Worm (Caenorhabditis elegans): ENCODE data around the gene inpp-5K.

The inpp-5K gene

ce11 chrIII:8130177-8130902, 30.8 kb downstream of the inpp-5K start, which contains the start of the genes rpl-21 and C14B9.10:
rpl-21 (minus strand) TSS chrIII:8130227.
C14B9.10 (plus strand) TSS chrIII:8130852.
- TF ChIP-seq nhr-12 (tag; optimal IDR thresholded peaks at IDR 0.05), result no peak
- TF ChIP-seq lin-13 (tag; optimal IDR thresholded peaks at IDR 0.05), result peak; percentile 76
- no peak for TF ChIP-seq bed-3 (GFP tag; optimal IDR thresholded peaks at IDR 0.05)
- TF ChIP-seq blmp-1 (tag; optimal IDR thresholded peaks at IDR 0.05), result no peak
- no peak for TF ChIP-seq lin-32 (GFP tag; optimal IDR thresholded peaks at IDR 0.05)
- TF ChIP-seq cnd-1 (tag; optimal IDR thresholded peaks at IDR 0.05), result no peak
- peak; percentile 25 for TF ChIP-seq hlh-1 (tag; optimal IDR thresholded peaks at IDR 0.05)
- peak; percentile 67 for TF ChIP-seq ces-1 (GFP tag; optimal IDR thresholded peaks at IDR 0.05)
- TF ChIP-seq ztf-11 (tag; optimal IDR thresholded peaks at IDR 0.05), result no peak
- TF ChIP-seq snpc-4 (tag; optimal IDR thresholded peaks at IDR 0.05), result no peak
- no peak for TF ChIP-seq ham-2 (GFP tag; optimal IDR thresholded peaks at IDR 0.05)
- TF ChIP-seq flh-1 (GFP tag; optimal IDR thresholded peaks at IDR 0.05), result no peak
- TF ChIP-seq zip-8 (tag; optimal IDR thresholded peaks at IDR 0.05), result no peak
- TF ChIP-seq sptf-1 (tag; optimal IDR thresholded peaks at IDR 0.05), result no peak
- TF ChIP-seq ceh-83 (GFP tag; optimal IDR thresholded peaks at IDR 0.05), result no peak
- peak; percentile 91 for TF ChIP-seq mep-1 (tag; optimal IDR thresholded peaks at IDR 0.05)
- TF ChIP-seq mls-2 (tag; optimal IDR thresholded peaks at IDR 0.05), result no peak
- TF ChIP-seq nhr-76 (tag; optimal IDR thresholded peaks at IDR 0.05), result no peak
- no peak for TF ChIP-seq unc-120 (tag; optimal IDR thresholded peaks at IDR 0.05; ENCODE audit: poor library complexity, severe bottlenecking)
- no peak for TF ChIP-seq unc-39 (tag; optimal IDR thresholded peaks at IDR 0.05)
- TF ChIP-seq ceh-43 (GFP tag; optimal IDR thresholded peaks at IDR 0.05), result no peak
- no peak for TF ChIP-seq mab-5 (tag; optimal IDR thresholded peaks at IDR 0.05)
- no peak for TF ChIP-seq tbx-8 (GFP tag; optimal IDR thresholded peaks at IDR 0.05)
- TF ChIP-seq lsy-2 (tag; optimal IDR thresholded peaks at IDR 0.05), result peak; percentile 98
- peak; percentile 80 for TF ChIP-seq nhr-237 (tag; optimal IDR thresholded peaks at IDR 0.05)
- TF ChIP-seq nhr-2 (tag; optimal IDR thresholded peaks at IDR 0.05), result no peak
- TF ChIP-seq elt-1 (tag; optimal IDR thresholded peaks at IDR 0.05; ENCODE audit: borderline replicate concordance, insufficient read depth), result no peak
- TF ChIP-seq M03D4.4 (tag; optimal IDR thresholded peaks at IDR 0.05), result no peak
- TF ChIP-seq elt-3 (tag; optimal IDR thresholded peaks at IDR 0.05), result no peak
- no peak for TF ChIP-seq nhr-28 (tag; optimal IDR thresholded peaks at IDR 0.05)
- peak; percentile 83 for TF ChIP-seq pha-4 (tag; optimal IDR thresholded peaks at IDR 0.05)
- no peak for TF ChIP-seq drap-1 (GFP tag; optimal IDR thresholded peaks at IDR 0.05)
- no peak for TF ChIP-seq sem-2 (GFP tag; optimal IDR thresholded peaks at IDR 0.05)
- peak; percentile 22 for TF ChIP-seq unc-62 (GFP tag; optimal IDR thresholded peaks at IDR 0.05)
- peak; percentile 65 for TF ChIP-seq ceh-39 (tag; optimal IDR thresholded peaks at IDR 0.05)

DNA sequence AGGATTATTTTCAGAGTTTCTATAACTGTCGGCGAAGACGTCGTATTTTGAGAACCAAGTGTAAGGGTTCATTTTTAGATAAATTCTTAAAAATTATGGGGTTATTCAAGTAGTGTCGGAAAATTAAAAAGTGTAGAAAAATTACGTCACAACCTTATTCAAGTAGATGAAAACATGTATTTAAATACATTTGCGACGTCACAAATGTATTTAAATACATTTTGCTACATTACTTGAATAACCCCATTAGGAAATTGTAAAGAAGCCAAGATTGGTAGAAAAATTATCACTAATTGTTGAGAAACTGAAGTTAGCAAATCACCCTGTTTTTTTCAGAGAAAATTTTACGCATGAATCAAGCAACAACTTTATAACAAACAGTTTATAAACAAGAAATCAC, 31.9 kb downstream of the inpp-5K start:
- no peak for TF ChIP-seq tbx-8 (GFP tag; optimal IDR thresholded peaks at IDR 0.05)

DNA sequence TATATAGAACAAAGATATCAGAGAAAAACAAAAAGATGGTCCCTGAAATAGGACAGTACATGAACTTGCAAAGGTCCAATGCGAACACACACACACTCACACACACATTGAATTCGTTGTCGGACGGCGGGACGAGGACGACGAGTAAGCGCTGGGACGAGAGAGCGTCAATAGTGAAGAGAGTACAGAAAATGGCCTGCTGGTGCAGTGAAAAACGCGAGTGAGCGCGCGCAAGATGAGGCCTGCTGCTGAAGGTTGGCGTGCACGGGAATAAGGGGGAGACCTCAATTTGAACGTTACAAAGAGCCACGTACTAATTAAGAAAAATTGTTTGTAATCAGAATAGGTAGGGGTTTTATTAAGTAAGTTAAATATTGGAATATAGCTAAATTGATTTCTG, 34.2 kb downstream of the inpp-5K start:
- peak; percentile 25 for TF ChIP-seq unc-120 (tag; optimal IDR thresholded peaks at IDR 0.05; ENCODE audit: poor library complexity, severe bottlenecking)
- peak; percentile 48 for TF ChIP-seq ham-2 (GFP tag; optimal IDR thresholded peaks at IDR 0.05)
- no peak for TF ChIP-seq ceh-83 (GFP tag; optimal IDR thresholded peaks at IDR 0.05)
- no peak for TF ChIP-seq blmp-1 (tag; optimal IDR thresholded peaks at IDR 0.05)
- no peak for TF ChIP-seq snpc-4 (tag; optimal IDR thresholded peaks at IDR 0.05)
- no peak for TF ChIP-seq ces-1 (GFP tag; optimal IDR thresholded peaks at IDR 0.05)
- TF ChIP-seq drap-1 (GFP tag; optimal IDR thresholded peaks at IDR 0.05), result peak; percentile 50
- no peak for TF ChIP-seq elt-3 (tag; optimal IDR thresholded peaks at IDR 0.05)
- TF ChIP-seq nhr-237 (tag; optimal IDR thresholded peaks at IDR 0.05), result no peak
- no peak for TF ChIP-seq bed-3 (GFP tag; optimal IDR thresholded peaks at IDR 0.05)
- TF ChIP-seq nhr-2 (tag; optimal IDR thresholded peaks at IDR 0.05), result no peak
- TF ChIP-seq M03D4.4 (tag; optimal IDR thresholded peaks at IDR 0.05), result no peak
- TF ChIP-seq unc-39 (tag; optimal IDR thresholded peaks at IDR 0.05), result no peak
- TF ChIP-seq nhr-28 (tag; optimal IDR thresholded peaks at IDR 0.05), result no peak
- TF ChIP-seq ceh-43 (GFP tag; optimal IDR thresholded peaks at IDR 0.05), result no peak
- peak; percentile 15 for TF ChIP-seq pha-4 (tag; optimal IDR thresholded peaks at IDR 0.05)
- TF ChIP-seq unc-62 (GFP tag; optimal IDR thresholded peaks at IDR 0.05), result no peak
- TF ChIP-seq sptf-1 (tag; optimal IDR thresholded peaks at IDR 0.05), result no peak
- TF ChIP-seq lsy-2 (tag; optimal IDR thresholded peaks at IDR 0.05), result peak; percentile 24
- TF ChIP-seq mls-2 (tag; optimal IDR thresholded peaks at IDR 0.05), result no peak
- TF ChIP-seq lin-13 (tag; optimal IDR thresholded peaks at IDR 0.05), result no peak
- no peak for TF ChIP-seq mab-5 (tag; optimal IDR thresholded peaks at IDR 0.05)
- TF ChIP-seq cnd-1 (tag; optimal IDR thresholded peaks at IDR 0.05), result peak; percentile 60

All from whole organism, mixed stage, embryonic.